Fruit fly (Drosophila melanogaster) whole organism, embryonic: Measurements from ENCODE around the gene CG9702.
A peak's percentile ranks its signal among the peaks of the same experiment; 100 is the strongest.

Experiments
- B-H2 ChIP-seq: fragments of 200-800 bp; sonication (Bioruptor generic); optimal IDR thresholded peaks from 2 replicates; lab custom pipeline; 2018; ENCODE audit warnings: missing biosample characterization, mild to moderate bottlenecking, missing genetic modification characterization
- CG10959 ChIP-seq: fragments of 200-800 bp; sonication (Bioruptor generic); IDR thresholded peaks from 2 replicates; pipeline ENCODE4 v1.3.6; 2022; ENCODE audit warnings: missing biosample characterization, missing genetic modification characterization
- CG12155 ChIP-seq: fragments of 200-800 bp; sonication (Bioruptor generic); optimal IDR thresholded peaks from 3 replicates; lab custom pipeline; 2016; ENCODE audit warnings: missing biosample characterization, missing genetic modification characterization
- CG12236 ChIP-seq: fragments of 200-800 bp; sonication (Bioruptor generic); optimal IDR thresholded peaks from 2 replicates; lab custom pipeline; 2016; ENCODE audit warnings: missing biosample characterization, missing genetic modification characterization
- CG12391 ChIP-seq: fragments of 200-800 bp; sonication (Bioruptor generic); optimal IDR thresholded peaks from 3 replicates; lab custom pipeline; 2018; ENCODE audit warnings: missing biosample characterization, mild to moderate bottlenecking, missing genetic modification characterization, moderate library complexity
- CG17802 ChIP-seq: fragments of 200-800 bp; sonication (Bioruptor generic); optimal IDR thresholded peaks from 2 replicates; lab custom pipeline; 2018; ENCODE audit warnings: missing biosample characterization, mild to moderate bottlenecking, missing genetic modification characterization, moderate library complexity
- CG31388 ChIP-seq: fragments of 200-800 bp; sonication (Bioruptor generic); optimal IDR thresholded peaks from 2 replicates; lab custom pipeline; 2016; ENCODE audit warnings: missing biosample characterization, missing genetic modification characterization
- CG32767 ChIP-seq: fragments of 200-800 bp; sonication (Bioruptor generic); IDR thresholded peaks from 2 replicates; pipeline ENCODE4 v1.3.6; 2022; ENCODE audit warnings: missing biosample characterization, missing genetic modification characterization
- CG4707 ChIP-seq: fragments of 200-800 bp; sonication (Bioruptor generic); optimal IDR thresholded peaks from 2 replicates; lab custom pipeline; 2018; ENCODE audit warnings: missing biosample characterization, mild to moderate bottlenecking, missing genetic modification characterization, moderate library complexity
- CG5245 ChIP-seq: fragments of 200-800 bp; sonication (Bioruptor generic); optimal IDR thresholded peaks from 3 replicates; lab custom pipeline; 2016; ENCODE audit warnings: missing biosample characterization, missing genetic modification characterization
- CG6654 ChIP-seq: fragments of 200-800 bp; sonication (Bioruptor generic); optimal IDR thresholded peaks from 2 replicates; lab custom pipeline; 2017; ENCODE audit warnings: missing biosample characterization, mild to moderate bottlenecking, missing genetic modification characterization
- CG6683 ChIP-seq: fragments of 200-800 bp; sonication (Bioruptor generic); optimal IDR thresholded peaks from 2 replicates; lab custom pipeline; 2017; ENCODE audit warnings: missing biosample characterization, mild to moderate bottlenecking, missing genetic modification characterization, missing genetic modification reagents
- CG7839 ChIP-seq: fragments of 200-800 bp; sonication (Bioruptor generic); optimal IDR thresholded peaks from 3 replicates; lab custom pipeline; 2018; ENCODE audit warnings: missing biosample characterization, mild to moderate bottlenecking, missing genetic modification characterization, moderate library complexity
- CG9437 ChIP-seq: fragments of 200-800 bp; sonication (Bioruptor generic); optimal IDR thresholded peaks from 2 replicates; lab custom pipeline; 2018; ENCODE audit warnings: missing biosample characterization, mild to moderate bottlenecking, missing genetic modification characterization
- CG9932 ChIP-seq: fragments of 200-800 bp; sonication (Bioruptor generic); IDR thresholded peaks from 2 replicates; pipeline ENCODE4 v1.3.6; 2022; ENCODE audit warnings: missing biosample characterization, missing genetic modification characterization
- CrebB ChIP-seq: fragments of 200-800 bp; sonication (Bioruptor generic); optimal IDR thresholded peaks from 3 replicates; lab custom pipeline; 2018; ENCODE audit warnings: missing biosample characterization, mild to moderate bottlenecking, missing genetic modification characterization
- D ChIP-seq, 2 experiments: fragments of 200-800 bp in 1 of 2; fragments of >200 bp in 1 of 2; sonication (Bioruptor generic) in 1 of 2; optimal IDR thresholded peaks; 2 replicates in 1 of 2; 3 replicates in 1 of 2; lab custom pipeline; 2017; ENCODE audit warnings: mild to moderate bottlenecking in 1 of 2, missing biosample characterization in 1 of 2, missing genetic modification characterization in 1 of 2, missing genetic modification reagents in 1 of 2
- Fer2 ChIP-seq: fragments of 200-800 bp; sonication (Bioruptor generic); optimal IDR thresholded peaks from 2 replicates; lab custom pipeline; 2018; ENCODE audit warnings: missing biosample characterization, mild to moderate bottlenecking, missing genetic modification characterization, moderate library complexity
- HLH4C ChIP-seq: fragments of 200-800 bp; sonication (Bioruptor generic); IDR thresholded peaks from 3 replicates; pipeline ENCODE4 v1.3.6; 2022; ENCODE audit warnings: missing biosample characterization, missing genetic modification characterization; ENCODE audit not compliant: partially characterized antibody
- HLH54F ChIP-seq: fragments of 200-800 bp; sonication (Bioruptor generic); optimal IDR thresholded peaks from 3 replicates; lab custom pipeline; 2016; ENCODE audit warnings: missing biosample characterization, missing genetic modification characterization
- Hr78 ChIP-seq, 2 experiments: fragments of 200-800 bp in 1 of 2; fragments of >200 bp in 1 of 2; sonication (Bioruptor generic) in 1 of 2; optimal IDR thresholded peaks; 2 replicates each; lab custom pipeline; 2017 to 2019; ENCODE audit warnings: missing biosample characterization in 2 of 2, missing genetic modification characterization in 2 of 2, mild to moderate bottlenecking in 1 of 2, moderate library complexity in 1 of 2
- Med ChIP-seq: fragments of 200-800 bp; sonication (Bioruptor generic); peaks from one replicate; lab custom pipeline; 2016; ENCODE audit warnings: missing biosample characterization, missing genetic modification characterization, mild to moderate bottlenecking, inconsistent platforms, moderate library complexity
- Rfx ChIP-seq: fragments of 200-800 bp; sonication (Bioruptor generic); IDR thresholded peaks from 2 replicates; pipeline ENCODE4 v1.3.6; 2022; ENCODE audit warnings: missing biosample characterization, missing genetic modification characterization
- Sox102F ChIP-seq: fragments of 200-800 bp; sonication (Bioruptor generic); optimal IDR thresholded peaks from 2 replicates; lab custom pipeline; 2018; ENCODE audit warnings: missing biosample characterization, mild to moderate bottlenecking, missing genetic modification characterization, moderate library complexity
- Usf ChIP-seq: fragments of 200-800 bp; sonication (Bioruptor generic); optimal IDR thresholded peaks from 2 replicates; lab custom pipeline; 2017; ENCODE audit warnings: missing genotype, missing biosample characterization, missing genetic modification characterization
- Vsx1 ChIP-seq: fragments of 200-800 bp; sonication (Bioruptor generic); optimal IDR thresholded peaks from 2 replicates; lab custom pipeline; 2017; ENCODE audit warnings: missing biosample characterization, mild to moderate bottlenecking, missing genetic modification characterization, missing genetic modification reagents
- Xbp1 ChIP-seq: fragments of 200-800 bp; sonication (Bioruptor generic); optimal IDR thresholded peaks from 3 replicates; lab custom pipeline; 2016; ENCODE audit warnings: missing biosample characterization, mild to moderate bottlenecking, missing genetic modification characterization
- aop ChIP-seq: fragments of 200-800 bp; sonication (Bioruptor generic); IDR thresholded peaks from 2 replicates; pipeline ENCODE4 v1.3.6; 2022; ENCODE audit warnings: missing biosample characterization, missing genetic modification characterization
- ato ChIP-seq: fragments of 200-800 bp; sonication (Bioruptor generic); IDR thresholded peaks from 2 replicates; pipeline ENCODE4 v1.3.6; 2022; ENCODE audit warnings: missing biosample characterization, missing genetic modification characterization; ENCODE audit not compliant: partially characterized antibody
- br ChIP-seq: fragments of >200 bp; optimal IDR thresholded peaks from 2 replicates; lab custom pipeline; 2017
- btn ChIP-seq: fragments of 200-800 bp; sonication (Bioruptor generic); optimal IDR thresholded peaks from 2 replicates; lab custom pipeline; 2016; ENCODE audit warnings: missing biosample characterization, missing genetic modification characterization
- chif ChIP-seq, 2 experiments: fragments of 200-800 bp; sonication (Bioruptor generic); optimal IDR thresholded peaks; 3 replicates each; lab custom pipeline; 2016; ENCODE audit warnings: missing biosample characterization in 2 of 2, missing genetic modification characterization in 2 of 2
- chn ChIP-seq: fragments of 200-800 bp; sonication (Bioruptor generic); optimal IDR thresholded peaks from 2 replicates; lab custom pipeline; 2016; ENCODE audit warnings: missing biosample characterization, missing genetic modification characterization
- croc ChIP-seq: fragments of 200-800 bp; sonication (Bioruptor generic); conservative IDR thresholded peaks from 3 replicates; pipeline ENCODE4 v1.3.6; 2022; ENCODE audit warnings: missing biosample characterization, missing genetic modification characterization
- crp ChIP-seq, 2 experiments: fragments of 200-800 bp; sonication (Bioruptor generic); optimal IDR thresholded peaks; 2 replicates in 1 of 2; 3 replicates in 1 of 2; lab custom pipeline; 2017; ENCODE audit warnings: missing biosample characterization in 2 of 2, missing genetic modification characterization in 2 of 2, mild to moderate bottlenecking in 1 of 2, moderate library complexity in 1 of 2
- dan ChIP-seq: fragments of 200-800 bp; sonication (Bioruptor generic); IDR thresholded peaks from 2 replicates; pipeline ENCODE4 v1.3.6; 2022; ENCODE audit warnings: missing biosample characterization, missing genetic modification characterization
- fd3F ChIP-seq: fragments of 200-800 bp; sonication (Bioruptor generic); optimal IDR thresholded peaks from 2 replicates; lab custom pipeline; 2018; ENCODE audit warnings: missing biosample characterization, mild to moderate bottlenecking, missing genetic modification characterization, moderate library complexity
- gcm ChIP-seq: fragments of 200-800 bp; sonication (Bioruptor generic); optimal IDR thresholded peaks from 2 replicates; lab custom pipeline; 2019; ENCODE audit warnings: missing biosample characterization, mild to moderate bottlenecking, missing genetic modification characterization, moderate library complexity
- hbn ChIP-seq: fragments of 200-800 bp; sonication (Bioruptor generic); IDR thresholded peaks from 2 replicates; pipeline ENCODE4 v1.3.6; 2022; ENCODE audit warnings: missing biosample characterization, missing genetic modification characterization; ENCODE audit not compliant: partially characterized antibody
- lov ChIP-seq, 2 experiments: fragments of 200-800 bp in 1 of 2; fragments of >200 bp in 1 of 2; sonication (Bioruptor generic) in 1 of 2; IDR thresholded peaks in 1 of 2; optimal IDR thresholded peaks in 1 of 2; 2 replicates in 1 of 2; 3 replicates in 1 of 2; pipeline versions ENCODE4 v1.3.6 to Lab custom; 2017 to 2022; ENCODE audit warnings: missing biosample characterization in 1 of 2, missing genetic modification characterization in 1 of 2
- nerfin-2 ChIP-seq: fragments of 200-800 bp; sonication (Bioruptor generic); IDR thresholded peaks from 2 replicates; pipeline ENCODE4 v1.3.6; 2022; ENCODE audit warnings: missing biosample characterization, missing genetic modification characterization; ENCODE audit not compliant: partially characterized antibody
- nom ChIP-seq: fragments of 200-800 bp; sonication (Bioruptor generic); optimal IDR thresholded peaks from 2 replicates; lab custom pipeline; 2017; ENCODE audit warnings: missing biosample characterization, missing genetic modification characterization, mild to moderate bottlenecking, moderate library complexity, missing genetic modification reagents
- pfk ChIP-seq: fragments of 200-800 bp; sonication (Bioruptor generic); optimal IDR thresholded peaks from 2 replicates; lab custom pipeline; 2018; ENCODE audit warnings: missing biosample characterization, mild to moderate bottlenecking, missing genetic modification characterization, moderate library complexity
- row ChIP-seq: fragments of 200-800 bp; sonication (Bioruptor generic); IDR thresholded peaks from 3 replicates; pipeline ENCODE4 v1.3.6; 2022; ENCODE audit warnings: missing biosample characterization, missing genetic modification characterization
- vfl ChIP-seq: fragments of 200-800 bp; sonication (Bioruptor generic); optimal IDR thresholded peaks from 2 replicates; lab custom pipeline; 2016; ENCODE audit warnings: missing biosample characterization, missing genetic modification characterization
- vnd ChIP-seq: fragments of 200-800 bp; sonication (Bioruptor generic); IDR thresholded peaks from 3 replicates; pipeline ENCODE4 v1.3.6; 2022; ENCODE audit warnings: missing biosample characterization, missing genetic modification characterization; ENCODE audit not compliant: partially characterized antibody
- wor ChIP-seq: fragments of 200-800 bp; sonication (Bioruptor generic); IDR thresholded peaks from 2 replicates; pipeline ENCODE4 v1.3.6; 2022; ENCODE audit warnings: missing biosample characterization, missing genetic modification characterization
- zen2 ChIP-seq: fragments of 200-800 bp; sonication (Bioruptor generic); IDR thresholded peaks from 3 replicates; pipeline ENCODE4 v1.3.6; 2022; ENCODE audit warnings: missing biosample characterization, missing genetic modification characterization; ENCODE audit not compliant: partially characterized antibody

The CG9702 gene

DNA sequence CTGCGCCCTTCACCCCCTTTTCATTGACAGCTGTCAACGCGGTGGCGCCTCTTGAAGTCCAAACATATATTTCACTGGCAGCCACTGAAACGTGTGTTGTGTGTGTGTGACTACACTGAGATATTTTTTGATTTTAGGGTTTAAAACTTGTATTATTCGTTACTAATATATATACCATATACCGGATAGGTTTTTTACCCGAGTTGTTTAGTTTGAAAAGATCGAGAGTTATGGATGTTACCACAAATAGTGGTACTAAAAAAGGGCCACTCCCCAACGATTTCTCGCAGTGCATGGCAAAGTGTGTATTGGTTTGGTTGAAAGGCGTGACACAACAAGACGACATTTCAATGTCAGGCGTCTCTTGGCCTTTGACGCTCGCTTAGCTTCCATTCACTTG, 42.8 kb upstream of the CG9702 start (continued):
- TF ChIP-seq B-H2 (no peak), Med (GFP tag; lab: Kevin White, UChicago) (peak; percentile 17), D (optimal IDR thresholded peaks at IDR 0.05; lab: Kevin White, UChicago) (no peak), D (GFP tag; optimal IDR thresholded peaks at IDR 0.05; lab: Kevin White, UChicago) (no peak), CG6683 (GFP tag; lab: Kevin White, UChicago) (no peak), CG31388 (no peak), Usf (GFP tag; lab: Kevin White, UChicago) (no peak), Rfx (GFP tag; lab: Robert Waterston, UW) (peak; percentile 57; the same call in 1 of the 2 replicates), CG6654 (GFP tag; lab: Kevin White, UChicago) (no peak), Vsx1 (GFP tag; lab: Kevin White, UChicago) (no peak), CG12236 (GFP tag; lab: Kevin White, UChicago) (no peak), br (lab: Kevin White, UChicago) (no peak), gcm (GFP tag; lab: Kevin White, UChicago) (no peak), nom (GFP tag; lab: Kevin White, UChicago) (no peak), chif (GFP tag; optimal IDR thresholded peaks at IDR 0.05; lab: Kevin White, UChicago) (no peak), croc (GFP tag; lab: Robert Waterston, UW) (no peak), ato (GFP tag; lab: Robert Waterston, UW) (no peak), zen2 (GFP tag; lab: Robert Waterston, UW) (no peak), HLH54F (GFP tag; lab: Kevin White, UChicago) (no peak), wor (GFP tag; lab: Robert Waterston, UW) (no peak), CG32767 (GFP tag; lab: Robert Waterston, UW) (0 out of 2 replicates have a peak, but pooled peaks have one; percentile 19), hbn (no peak), Xbp1 (peak; percentile 9), CG4707 (GFP tag; lab: Kevin White, UChicago) (no peak), Hr78 (GFP tag; optimal IDR thresholded peaks at IDR 0.05; lab: Kevin White, UChicago) (no peak), CrebB (tag; lab: Kevin White, UChicago) (no peak), CG12155 (no peak), dan (GFP tag; lab: Robert Waterston, UW) (no peak), chn (GFP tag; lab: Kevin White, UChicago) (no peak), nerfin-2 (GFP tag; lab: Robert Waterston, UW) (no peak), lov (optimal IDR thresholded peaks at IDR 0.05; lab: Kevin White, UChicago) (no peak), lov (GFP tag; IDR thresholded peaks at IDR 0.05; lab: Robert Waterston, UW) (no peak), CG9437 (GFP tag; lab: Kevin White, UChicago) (no peak), CG10959 (GFP tag; lab: Robert Waterston, UW) (no peak), vfl (GFP tag; lab: Kevin White, UChicago) (no peak), btn (GFP tag; lab: Kevin White, UChicago) (no peak), Fer2 (tag; lab: Kevin White, UChicago) (no peak), pfk (GFP tag; lab: Kevin White, UChicago) (no peak), row (GFP tag; lab: Robert Waterston, UW) (peak; percentile 65; the same call in 2 of the 3 replicates), CG7839 (tag; lab: Kevin White, UChicago) (peak; percentile 32), HLH4C (GFP tag; lab: Robert Waterston, UW) (no peak), Sox102F (GFP tag; lab: Kevin White, UChicago) (peak; percentile 28), CG17802 (tag; lab: Kevin White, UChicago) (no peak), CG9932 (peak; percentile 22; the same call in 1 of the 2 replicates), CG5245 (GFP tag; lab: Kevin White, UChicago) (no peak), fd3F (GFP tag; lab: Kevin White, UChicago) (no peak), aop (GFP tag; lab: Robert Waterston, UW) (no peak), CG12391 (tag; lab: Kevin White, UChicago) (peak; percentile 19), crp (GFP tag; optimal IDR thresholded peaks at IDR 0.05; lab: Kevin White, UChicago) (no peak), vnd (GFP tag; lab: Robert Waterston, UW) (no peak)
